Fruit fly (Drosophila melanogaster) whole organism, embryonic: ENCODE measurements around the gene CG15643.

ENCODE experiments used
- Abd-B ChIP-seq: fragments of 200-800 bp; sonication (Bioruptor generic); optimal IDR thresholded peaks from 2 replicates; lab custom pipeline; 2018; ENCODE audit warnings: missing biosample characterization, mild to moderate bottlenecking, missing genetic modification characterization, moderate library complexity
- CG10431 ChIP-seq: fragments of 200-800 bp; sonication (Bioruptor generic); optimal IDR thresholded peaks from 3 replicates; lab custom pipeline; 2018; ENCODE audit warnings: missing biosample characterization, mild to moderate bottlenecking, missing genetic modification characterization
- CG10462 ChIP-seq: fragments of 200-800 bp; sonication (Bioruptor generic); optimal IDR thresholded peaks from 2 replicates; lab custom pipeline; 2016; ENCODE audit warnings: missing biosample characterization, missing genetic modification characterization
- CG11696 ChIP-seq: fragments of 200-800 bp; sonication (Bioruptor generic); IDR thresholded peaks from 2 replicates; pipeline ENCODE4 v1.3.6; 2022; ENCODE audit warnings: missing biosample characterization, missing genetic modification characterization
- CG12104 ChIP-seq: fragments of 200-800 bp; sonication (Bioruptor generic); optimal IDR thresholded peaks from 3 replicates; lab custom pipeline; 2016; ENCODE audit warnings: missing biosample characterization, missing genetic modification characterization
- CG12769 ChIP-seq: fragments of 200-800 bp; sonication (Bioruptor generic); optimal IDR thresholded peaks from 2 replicates; lab custom pipeline; 2019; ENCODE audit warnings: missing biosample characterization, mild to moderate bottlenecking, missing genetic modification characterization, moderate library complexity
- CG14014 ChIP-seq: fragments of 200-800 bp; sonication (Bioruptor generic); IDR thresholded peaks from 2 replicates; pipeline ENCODE4 v1.3.6; 2022; ENCODE audit warnings: missing biosample characterization, missing genetic modification characterization
- CG14710 ChIP-seq: fragments of 200-800 bp; sonication (Bioruptor generic); optimal IDR thresholded peaks from 3 replicates; lab custom pipeline; 2019; ENCODE audit warnings: missing biosample characterization, mild to moderate bottlenecking, missing genetic modification characterization, moderate library complexity
- CG1603 ChIP-seq: fragments of 200-800 bp; sonication (Bioruptor generic); optimal IDR thresholded peaks from 2 replicates; lab custom pipeline; 2019; ENCODE audit warnings: missing biosample characterization, mild to moderate bottlenecking, missing genetic modification characterization, moderate library complexity
- CG18599 ChIP-seq: fragments of 200-800 bp; sonication (Bioruptor generic); optimal IDR thresholded peaks from 3 replicates; lab custom pipeline; 2017; ENCODE audit warnings: missing biosample characterization, missing genetic modification characterization, mild to moderate bottlenecking, moderate library complexity, missing genetic modification reagents
- CG2116 ChIP-seq: fragments of 200-800 bp; sonication (Bioruptor generic); optimal IDR thresholded peaks from 3 replicates; lab custom pipeline; 2018; ENCODE audit warnings: missing biosample characterization, mild to moderate bottlenecking, missing genetic modification characterization
- CG30403 ChIP-seq: fragments of 200-800 bp; sonication (Bioruptor generic); optimal IDR thresholded peaks from 3 replicates; lab custom pipeline; 2016; ENCODE audit warnings: missing biosample characterization, missing genetic modification characterization
- CG4360 ChIP-seq: fragments of 200-800 bp; sonication (Bioruptor generic); IDR thresholded peaks from 2 replicates; pipeline ENCODE4 v1.3.6; 2022; ENCODE audit warnings: missing biosample characterization, missing genetic modification characterization
- CG5953 ChIP-seq: fragments of 200-800 bp; sonication (Bioruptor generic); IDR thresholded peaks from 2 replicates; pipeline ENCODE4 v1.3.6; 2022; ENCODE audit warnings: missing biosample characterization, missing genetic modification characterization
- CG6683 ChIP-seq: fragments of 200-800 bp; sonication (Bioruptor generic); optimal IDR thresholded peaks from 2 replicates; lab custom pipeline; 2017; ENCODE audit warnings: missing biosample characterization, mild to moderate bottlenecking, missing genetic modification characterization, missing genetic modification reagents
- CG8281 ChIP-seq: fragments of 200-800 bp; sonication (Bioruptor generic); optimal IDR thresholded peaks from 2 replicates; lab custom pipeline; 2018; ENCODE audit warnings: missing biosample characterization, mild to moderate bottlenecking, missing genetic modification characterization, moderate library complexity
- Chrac-16 ChIP-seq: fragments of 200-800 bp; sonication (Bioruptor generic); optimal IDR thresholded peaks from 3 replicates; lab custom pipeline; 2016; ENCODE audit warnings: missing biosample characterization, missing genetic modification characterization
- Hey ChIP-seq: fragments of 200-800 bp; sonication (Bioruptor generic); optimal IDR thresholded peaks from 3 replicates; lab custom pipeline; 2018; ENCODE audit warnings: missing biosample characterization, mild to moderate bottlenecking, missing genetic modification characterization
- HmgD ChIP-seq: fragments of 200-800 bp; sonication (Bioruptor generic); optimal IDR thresholded peaks from 3 replicates; lab custom pipeline; 2016; ENCODE audit warnings: missing biosample characterization, missing genetic modification characterization
- Hr39 ChIP-seq: fragments of >200 bp; optimal IDR thresholded peaks from 2 replicates; lab custom pipeline; 2017
- MBD-R2 ChIP-seq: fragments of 200-800 bp; sonication (Bioruptor generic); IDR thresholded peaks from 2 replicates; pipeline ENCODE4 v1.3.6; 2022; ENCODE audit warnings: missing biosample characterization, missing genetic modification characterization
- Med ChIP-seq: fragments of 200-800 bp; sonication (Bioruptor generic); peaks from one replicate; lab custom pipeline; 2016; ENCODE audit warnings: missing biosample characterization, missing genetic modification characterization, mild to moderate bottlenecking, inconsistent platforms, moderate library complexity
- NC2α ChIP-seq: fragments of 200-800 bp; sonication (Bioruptor generic); optimal IDR thresholded peaks from 2 replicates; lab custom pipeline; 2016; ENCODE audit warnings: missing biosample characterization, missing genetic modification characterization
- Spps ChIP-seq: fragments of 200-800 bp; sonication (Bioruptor generic); optimal IDR thresholded peaks from 2 replicates; lab custom pipeline; 2018; ENCODE audit warnings: missing biosample characterization, mild to moderate bottlenecking, missing genetic modification characterization
- br ChIP-seq: fragments of >200 bp; optimal IDR thresholded peaks from 2 replicates; lab custom pipeline; 2017
- cad ChIP-seq: fragments of >200 bp; optimal IDR thresholded peaks from 2 replicates; lab custom pipeline; 2017; ENCODE audit warnings: missing biosample characterization, missing genetic modification characterization
- cg ChIP-seq: fragments of 200-800 bp; sonication (Bioruptor generic); optimal IDR thresholded peaks from 3 replicates; lab custom pipeline; 2019; ENCODE audit warnings: missing biosample characterization, mild to moderate bottlenecking, missing genetic modification characterization, moderate library complexity
- dati ChIP-seq: fragments of 200-800 bp; sonication (Bioruptor generic); IDR thresholded peaks from 2 replicates; pipeline ENCODE4 v1.3.6; 2022; ENCODE audit warnings: missing biosample characterization, missing genetic modification characterization
- ems ChIP-seq: fragments of 200-800 bp; sonication (Bioruptor generic); optimal IDR thresholded peaks from 3 replicates; lab custom pipeline; 2016; ENCODE audit warnings: missing biosample characterization, missing genetic modification characterization
- eyg ChIP-seq: fragments of 200-800 bp; sonication (Bioruptor generic); optimal IDR thresholded peaks from 3 replicates; lab custom pipeline; 2016; ENCODE audit warnings: missing biosample characterization, missing genetic modification characterization
- fd102C ChIP-seq: fragments of 200-800 bp; sonication (Bioruptor generic); optimal IDR thresholded peaks from 2 replicates; lab custom pipeline; 2018; ENCODE audit warnings: missing biosample characterization, mild to moderate bottlenecking, missing genetic modification characterization, moderate library complexity
- fd96Cb ChIP-seq: fragments of 200-800 bp; sonication (Bioruptor generic); optimal IDR thresholded peaks from 2 replicates; lab custom pipeline; 2018; ENCODE audit warnings: missing biosample characterization, mild to moderate bottlenecking, missing genetic modification characterization, moderate library complexity
- lbe ChIP-seq: fragments of 200-800 bp; sonication (Bioruptor generic); optimal IDR thresholded peaks from 2 replicates; lab custom pipeline; 2016; ENCODE audit warnings: missing biosample characterization, mild to moderate bottlenecking, missing genetic modification characterization
- lilli ChIP-seq: fragments of 200-800 bp; sonication (Bioruptor generic); optimal IDR thresholded peaks from 3 replicates; lab custom pipeline; 2016; ENCODE audit warnings: missing biosample characterization, missing genetic modification characterization
- pita ChIP-seq: fragments of 200-800 bp; sonication (Bioruptor generic); optimal IDR thresholded peaks from 2 replicates; lab custom pipeline; 2017; ENCODE audit warnings: missing biosample characterization, mild to moderate bottlenecking, missing genetic modification characterization
- salm ChIP-seq: fragments of 200-800 bp; sonication (Bioruptor generic); optimal IDR thresholded peaks from 2 replicates; lab custom pipeline; 2018; ENCODE audit warnings: missing biosample characterization, mild to moderate bottlenecking, missing genetic modification characterization
- sc ChIP-seq, 3 experiments: fragments of >200 bp in 2 of 3; fragments of 200-800 bp in 1 of 3; sonication (Bioruptor generic) in 1 of 3; optimal IDR thresholded peaks; 2 replicates in 2 of 3; 3 replicates in 1 of 3; lab custom pipeline; 2017; ENCODE audit warnings: mild to moderate bottlenecking in 1 of 3, missing biosample characterization in 1 of 3, missing genetic modification characterization in 1 of 3, missing genetic modification reagents in 1 of 3
- sens ChIP-seq: fragments of 200-800 bp; sonication (Bioruptor generic); peaks from one replicate; lab custom pipeline; 2016; ENCODE audit warnings: missing biosample characterization, missing genetic modification characterization
- seq ChIP-seq: fragments of 200-800 bp; sonication (Bioruptor generic); IDR thresholded peaks from 2 replicates; pipeline ENCODE4 v1.3.6; 2022; ENCODE audit warnings: missing biosample characterization, missing genetic modification characterization
- sim ChIP-seq: fragments of 200-800 bp; sonication (Bioruptor generic); IDR thresholded peaks from 2 replicates; pipeline ENCODE4 v1.3.6; 2022; ENCODE audit warnings: missing biosample characterization, missing genetic modification characterization
- slp2 ChIP-seq: fragments of 200-800 bp; sonication (Bioruptor generic); optimal IDR thresholded peaks from 2 replicates; lab custom pipeline; 2016; ENCODE audit warnings: missing biosample characterization, missing genetic modification characterization
- sna ChIP-seq: fragments of 200-800 bp; sonication (Bioruptor generic); IDR thresholded peaks from 2 replicates; pipeline ENCODE4 v1.3.6; 2022; ENCODE audit warnings: missing biosample characterization, missing genetic modification characterization; ENCODE audit not compliant: partially characterized antibody
- ssp ChIP-seq: fragments of 200-800 bp; sonication (Bioruptor generic); IDR thresholded peaks from 2 replicates; pipeline ENCODE4 v1.3.6; 2022; ENCODE audit warnings: missing biosample characterization, missing genetic modification characterization
- sug ChIP-seq: fragments of 200-800 bp; optimal IDR thresholded peaks from 2 replicates; lab custom pipeline; 2019; ENCODE audit warnings: missing biosample characterization, mild to moderate bottlenecking, missing genetic modification characterization, moderate library complexity
- toy ChIP-seq: fragments of 200-800 bp; sonication (Bioruptor generic); IDR thresholded peaks from 2 replicates; pipeline ENCODE4 v1.3.6; 2022; ENCODE audit warnings: missing biosample characterization, missing genetic modification characterization
- ttk ChIP-seq: fragments of 200-800 bp; sonication (Bioruptor generic); IDR thresholded peaks from 2 replicates; pipeline ENCODE4 v2.1.2; 2022; ENCODE audit warnings: missing biosample characterization, missing genetic modification characterization
- tx ChIP-seq: fragments of 200-800 bp; sonication (Bioruptor generic); optimal IDR thresholded peaks from 2 replicates; lab custom pipeline; 2016; ENCODE audit warnings: missing biosample characterization, missing genetic modification characterization
- vfl ChIP-seq: fragments of 200-800 bp; sonication (Bioruptor generic); optimal IDR thresholded peaks from 2 replicates; lab custom pipeline; 2016; ENCODE audit warnings: missing biosample characterization, missing genetic modification characterization
- yki ChIP-seq: fragments of >200 bp; optimal IDR thresholded peaks from 3 replicates; lab custom pipeline; 2018
- zen ChIP-seq: fragments of 200-800 bp; sonication (Bioruptor generic); optimal IDR thresholded peaks from 3 replicates; lab custom pipeline; 2018; ENCODE audit warnings: missing biosample characterization, mild to moderate bottlenecking, missing genetic modification characterization, moderate library complexity
- zfh2 ChIP-seq: fragments of 200-800 bp; sonication (Bioruptor generic); optimal IDR thresholded peaks from 2 replicates; lab custom pipeline; 2016; ENCODE audit warnings: missing biosample characterization, missing genetic modification characterization

CG15643 gene

dm6 chrX:15618953-15619630 is 47.1 kb upstream of the CG15643 start (continued):
- TF ChIP-seq CG5953 (GFP tag; lab: Robert Waterston, UW), result no peak
- peak; percentile 86 for TF ChIP-seq fd96Cb (tag; lab: Kevin White, UChicago)
- TF ChIP-seq Spps (tag; lab: Kevin White, UChicago), result peak; percentile 1
- TF ChIP-seq CG8281 (tag; lab: Kevin White, UChicago), result peak; percentile 95
- peak; percentile 27 for TF ChIP-seq vfl (GFP tag; lab: Kevin White, UChicago)
- peak; percentile 16; the same call in 1 of the 2 replicates for TF ChIP-seq CG11696
- peak; percentile 95 for TF ChIP-seq Med (GFP tag; lab: Kevin White, UChicago)
- TF ChIP-seq ems (GFP tag; lab: Kevin White, UChicago), result peak; percentile 66
- peak; percentile 79 for TF ChIP-seq CG1603
- TF ChIP-seq CG30403, result peak; percentile 85
- 0 out of 2 replicates have a peak, but pooled peaks have one; percentile 15 for TF ChIP-seq CG4360 (GFP tag; lab: Robert Waterston, UW)
- TF ChIP-seq sug (tag; lab: Kevin White, UChicago), result peak; percentile 87
- TF ChIP-seq eyg (GFP tag; lab: Kevin White, UChicago), result peak; percentile 31
- TF ChIP-seq pita (GFP tag; lab: Kevin White, UChicago), result no peak
- peak; percentile 80 for TF ChIP-seq Chrac-16 (GFP tag; lab: Kevin White, UChicago)
- no peak for TF ChIP-seq br
- TF ChIP-seq dati (GFP tag; lab: Robert Waterston, UW), result 0 out of 2 replicates have a peak, but pooled peaks have one; percentile 20
- TF ChIP-seq salm (tag; lab: Kevin White, UChicago), result peak; percentile 65
- peak; percentile 60 for TF ChIP-seq slp2 (GFP tag; lab: Kevin White, UChicago)
- peak; percentile 61 for TF ChIP-seq NC2α (GFP tag; lab: Kevin White, UChicago)
- TF ChIP-seq CG2116 (GFP tag; lab: Kevin White, UChicago), result peak; percentile 15
- TF ChIP-seq tx, result peak; percentile 52
- TF ChIP-seq zfh2 (GFP tag; lab: Kevin White, UChicago), result peak; percentile 58
- no peak for TF ChIP-seq sc (optimal IDR thresholded peaks at IDR 0.05; lab: Kevin White, UChicago)
- TF ChIP-seq sc (GFP tag; optimal IDR thresholded peaks at IDR 0.05; lab: Kevin White, UChicago), result peak; percentile 79
- peak; percentile 83 for TF ChIP-seq Abd-B (GFP tag; lab: Kevin White, UChicago)
- TF ChIP-seq CG10431 (GFP tag; lab: Kevin White, UChicago), result peak; percentile 39
- TF ChIP-seq CG12104 (GFP tag; lab: Kevin White, UChicago), result peak; percentile 64
- no peak for TF ChIP-seq fd102C (GFP tag; lab: Kevin White, UChicago)
- TF ChIP-seq seq (GFP tag; lab: Robert Waterston, UW), result peak; percentile 60
- TF ChIP-seq lbe, result no peak
- peak; percentile 32 for TF ChIP-seq CG10462 (GFP tag; lab: Kevin White, UChicago)
- TF ChIP-seq sens (GFP tag; lab: Kevin White, UChicago), result peak; percentile 95
- TF ChIP-seq CG18599, result peak; percentile 80
- peak; percentile 78 for TF ChIP-seq ttk (GFP tag; lab: Robert Waterston, UW)
- peak; percentile 12 for TF ChIP-seq CG6683 (GFP tag; lab: Kevin White, UChicago)
- no peak for TF ChIP-seq cg
- TF ChIP-seq Hey, result peak; percentile 26
- TF ChIP-seq CG12769 (tag; lab: Kevin White, UChicago), result peak; percentile 80
- TF ChIP-seq Hr39 (lab: Kevin White, UChicago), result no peak
- TF ChIP-seq CG14710, result peak; percentile 71
- TF ChIP-seq sim (GFP tag; lab: Robert Waterston, UW), result 0 out of 2 replicates have a peak, but pooled peaks have one; percentile 37
- TF ChIP-seq yki, result no peak
- TF ChIP-seq CG14014 (GFP tag; lab: Robert Waterston, UW), result peak; percentile 72
- TF ChIP-seq MBD-R2 (GFP tag; lab: Robert Waterston, UW), result peak; percentile 40; the same call in 1 of the 2 replicates
- no peak for TF ChIP-seq sna (GFP tag; lab: Robert Waterston, UW)
- peak; percentile 77 for TF ChIP-seq ssp (GFP tag; lab: Robert Waterston, UW)
- peak; percentile 11 for TF ChIP-seq HmgD (GFP tag; lab: Kevin White, UChicago)
- TF ChIP-seq lilli (GFP tag; lab: Kevin White, UChicago), result peak; percentile 70
- TF ChIP-seq zen, result peak; percentile 50
- TF ChIP-seq cad, result no peak
- TF ChIP-seq toy (GFP tag; lab: Robert Waterston, UW), result no peak
